Worm (Caenorhabditis elegans) whole organism, L4 larva: ENCODE data around the gene F38A1.13.

Experiments
- D1046.2 ChIP-seq: fragments of 200-800 bp; sonication (Bioruptor generic); IDR thresholded peaks from 2 replicates; pipeline ENCODE4 v1.3.6; 2022; ENCODE audit warnings: missing genetic modification characterization, missing compliant biosample characterization
- R02D3.7 ChIP-seq: fragments of 150-350 bp; sonication (generic microtip); optimal IDR thresholded peaks from 3 replicates; lab custom pipeline; 2014; ENCODE audit warnings: missing biosample characterization, missing genetic modification characterization
- T26A8.4 ChIP-seq: fragments of 200-800 bp; sonication (Bioruptor generic); IDR thresholded peaks from 2 replicates; pipeline ENCODE4 v1.3.6; 2022; ENCODE audit warnings: missing genetic modification characterization, missing compliant biosample characterization
- Y48G9A.11 ChIP-seq: fragments of 200-800 bp; sonication (Bioruptor generic); IDR thresholded peaks from 2 replicates; pipeline ENCODE4 v1.3.6; 2022; ENCODE audit warnings: missing genetic modification reagents, missing genetic modification characterization, missing compliant biosample characterization
- aha-1 ChIP-seq: fragments of 150-350 bp; peaks from one replicate; lab custom pipeline; 2014; ENCODE audit warnings: missing biosample characterization, missing genetic modification characterization
- ama-1 ChIP-seq: fragments of 150-350 bp; optimal IDR thresholded peaks from 2 replicates; lab custom pipeline; 2014; ENCODE audit warnings: inconsistent platforms, mixed read lengths
- ceh-44 ChIP-seq: fragments of 200-800 bp; sonication (Bioruptor generic); IDR thresholded peaks from 2 replicates; pipeline ENCODE4 v1.3.6; 2022; ENCODE audit warnings: missing genetic modification reagents, missing genetic modification characterization, missing compliant biosample characterization
- ceh-62 ChIP-seq: sonication (generic microtip); optimal IDR thresholded peaks from 2 replicates; lab custom pipeline; 2017; ENCODE audit warnings: missing biosample characterization, missing genetic modification characterization
- ctbp-1 ChIP-seq: fragments of 200-800 bp; sonication (Bioruptor generic); IDR thresholded peaks from 2 replicates; pipeline ENCODE4 v1.3.6; 2022; ENCODE audit warnings: missing genetic modification reagents, missing genetic modification characterization, missing compliant biosample characterization
- daf-16 ChIP-seq, 3 experiments: sonication (generic microtip); optimal IDR thresholded peaks; 2 replicates each; lab custom pipeline; 2016 to 2017; ENCODE audit warnings: missing genetic modification characterization in 3 of 3, missing genetic modification reagents in 3 of 3, mild to moderate bottlenecking in 2 of 3, missing compliant biosample characterization in 2 of 3, missing biosample characterization in 1 of 3, moderate library complexity in 1 of 3
- dmd-6 ChIP-seq: fragments of 200-800 bp; sonication (Bioruptor generic); IDR thresholded peaks from 2 replicates; pipeline ENCODE4 v1.3.6; 2022; ENCODE audit warnings: missing genetic modification reagents, missing genetic modification characterization, missing compliant biosample characterization
- duxl-1 ChIP-seq: sonication (generic microtip); optimal IDR thresholded peaks from 2 replicates; lab custom pipeline; 2016; ENCODE audit warnings: mild to moderate bottlenecking, missing genetic modification characterization, moderate library complexity, missing compliant biosample characterization; ENCODE audit not compliant: poor library complexity
- dve-1 ChIP-seq: sonication (generic microtip); optimal IDR thresholded peaks from 2 replicates; lab custom pipeline; 2017; ENCODE audit warnings: antibody characterized with exemption, mild to moderate bottlenecking, missing genetic modification characterization, missing compliant biosample characterization; ENCODE audit not compliant: insufficient read depth
- egl-27 ChIP-seq: sonication (generic microtip); optimal IDR thresholded peaks from 3 replicates; lab custom pipeline; 2017; ENCODE audit warnings: missing biosample characterization, missing genetic modification reagents, missing genetic modification characterization
- egl-43 ChIP-seq: fragments of 200-800 bp; sonication (Bioruptor generic); IDR thresholded peaks from 2 replicates; pipeline ENCODE4 v1.3.6; 2022; ENCODE audit warnings: missing genetic modification reagents, missing genetic modification characterization, missing compliant biosample characterization
- fkh-10 ChIP-seq: fragments of 150-350 bp; optimal IDR thresholded peaks from 2 replicates; lab custom pipeline; 2014; ENCODE audit warnings: missing biosample characterization, missing genetic modification reagents, missing genetic modification characterization
- hlh-11 ChIP-seq: fragments of 200-800 bp; sonication (Bioruptor generic); optimal IDR thresholded peaks from 2 replicates; lab custom pipeline; 2018; ENCODE audit warnings: mild to moderate bottlenecking, missing genetic modification characterization, missing compliant biosample characterization
- hlh-30 ChIP-seq: sonication (generic microtip); optimal IDR thresholded peaks from 2 replicates; lab custom pipeline; 2017; ENCODE audit warnings: antibody characterized with exemption, mild to moderate bottlenecking, missing genetic modification characterization, missing compliant biosample characterization; ENCODE audit not compliant: insufficient read depth
- lin-1 ChIP-seq: fragments of 200-800 bp; sonication (Bioruptor generic); IDR thresholded peaks from 2 replicates; pipeline ENCODE4 v1.3.6; 2022; ENCODE audit warnings: missing genetic modification reagents, missing genetic modification characterization, missing compliant biosample characterization
- lin-29 ChIP-seq: fragments of 200-800 bp; sonication (Bioruptor generic); IDR thresholded peaks from 2 replicates; pipeline ENCODE4 v1.3.6; 2022; ENCODE audit warnings: missing genetic modification reagents, missing genetic modification characterization, missing compliant biosample characterization
- lsy-2 ChIP-seq, 2 experiments: fragments of 150-350 bp in 1 of 2; sonication (generic microtip) in 1 of 2; optimal IDR thresholded peaks; 2 replicates each; lab custom pipeline; 2014 to 2017; ENCODE audit warnings: missing biosample characterization in 2 of 2, missing genetic modification characterization in 2 of 2
- madf-5 ChIP-seq, 2 experiments: fragments of 200-800 bp; sonication (Bioruptor generic); IDR thresholded peaks; 2 replicates each; pipeline ENCODE4 v1.3.6; 2022; ENCODE audit warnings: missing compliant biosample characterization in 2 of 2, missing genetic modification characterization in 2 of 2
- mdt-29 ChIP-seq: fragments of 200-800 bp; sonication (Bioruptor generic); IDR thresholded peaks from 2 replicates; pipeline ENCODE4 v1.3.6; 2022; ENCODE audit warnings: missing genetic modification reagents, missing genetic modification characterization, missing compliant biosample characterization
- mes-2 ChIP-seq: sonication (generic microtip); optimal IDR thresholded peaks from 2 replicates; lab custom pipeline; 2016; ENCODE audit warnings: missing genotype, mild to moderate bottlenecking, missing genetic modification characterization, missing compliant biosample characterization; ENCODE audit not compliant: poor library complexity, severe bottlenecking
- nhr-28 ChIP-seq: fragments of 150-350 bp; optimal IDR thresholded peaks from 2 replicates; lab custom pipeline; 2014; ENCODE audit warnings: missing biosample characterization, missing genetic modification characterization
- nhr-48 ChIP-seq: sonication (generic microtip); optimal IDR thresholded peaks from 2 replicates; lab custom pipeline; 2016; ENCODE audit warnings: mild to moderate bottlenecking, missing genetic modification characterization, missing compliant biosample characterization
- nhr-6 ChIP-seq: fragments of 150-350 bp; optimal IDR thresholded peaks from 2 replicates; lab custom pipeline; 2014; ENCODE audit warnings: missing biosample characterization, missing genetic modification characterization
- nhr-77 ChIP-seq: fragments of 150-350 bp; optimal IDR thresholded peaks from 2 replicates; lab custom pipeline; 2014; ENCODE audit warnings: missing biosample characterization, missing genetic modification characterization
- pha-4 ChIP-seq, 2 experiments: fragments of 150-350 bp in 1 of 2; fragments of 200-800 bp in 1 of 2; sonication (Bioruptor generic) in 1 of 2; IDR thresholded peaks in 1 of 2; optimal IDR thresholded peaks in 1 of 2; 2 replicates each; pipeline versions ENCODE4 v1.3.6 to Lab custom; 2014 to 2022; ENCODE audit warnings: missing genetic modification characterization in 2 of 2, missing genetic modification reagents in 2 of 2, missing biosample characterization in 1 of 2, missing compliant biosample characterization in 1 of 2
- php-3 ChIP-seq: fragments of 200-800 bp; sonication (Bioruptor generic); IDR thresholded peaks from 2 replicates; pipeline ENCODE4 v1.3.6; 2022; ENCODE audit warnings: missing genetic modification reagents, missing genetic modification characterization, missing compliant biosample characterization
- pqm-1 ChIP-seq: sonication (generic microtip); optimal IDR thresholded peaks from 2 replicates; lab custom pipeline; 2017; ENCODE audit warnings: missing biosample characterization, missing genetic modification characterization
- sdz-12 ChIP-seq: fragments of 200-800 bp; sonication (Bioruptor generic); optimal IDR thresholded peaks from 2 replicates; lab custom pipeline; 2018; ENCODE audit warnings: mild to moderate bottlenecking, missing genetic modification characterization, missing compliant biosample characterization
- set-16 ChIP-seq: fragments of 200-800 bp; sonication (Bioruptor generic); IDR thresholded peaks from 2 replicates; pipeline ENCODE4 v1.3.6; 2022; ENCODE audit warnings: missing genetic modification reagents, missing genetic modification characterization, missing compliant biosample characterization
- skn-1 ChIP-seq: fragments of 150-350 bp; optimal IDR thresholded peaks from 2 replicates; lab custom pipeline; 2014; ENCODE audit warnings: missing biosample characterization, missing genetic modification characterization
- snpc-1.2 ChIP-seq: fragments of 200-800 bp; sonication (Bioruptor generic); IDR thresholded peaks from 2 replicates; pipeline ENCODE4 v1.3.6; 2022; ENCODE audit warnings: missing genetic modification reagents, missing genetic modification characterization, missing compliant biosample characterization
- unc-62 ChIP-seq, 3 experiments: fragments of 150-350 bp in 1 of 3; sonication (generic microtip); optimal IDR thresholded peaks in 2 of 3; peaks in 1 of 3; 1 replicate in 1 of 3; 2 replicates in 2 of 3; lab custom pipeline; 2014 to 2017; ENCODE audit warnings: missing biosample characterization in 3 of 3, missing genetic modification characterization in 3 of 3, missing genetic modification reagents in 3 of 3, missing genotype in 1 of 3
- zip-11 ChIP-seq: fragments of 200-800 bp; sonication (Bioruptor generic); IDR thresholded peaks from 2 replicates; pipeline ENCODE4 v1.3.6; 2022; ENCODE audit warnings: missing genetic modification characterization, missing compliant biosample characterization

The F38A1.13 gene

DNA sequence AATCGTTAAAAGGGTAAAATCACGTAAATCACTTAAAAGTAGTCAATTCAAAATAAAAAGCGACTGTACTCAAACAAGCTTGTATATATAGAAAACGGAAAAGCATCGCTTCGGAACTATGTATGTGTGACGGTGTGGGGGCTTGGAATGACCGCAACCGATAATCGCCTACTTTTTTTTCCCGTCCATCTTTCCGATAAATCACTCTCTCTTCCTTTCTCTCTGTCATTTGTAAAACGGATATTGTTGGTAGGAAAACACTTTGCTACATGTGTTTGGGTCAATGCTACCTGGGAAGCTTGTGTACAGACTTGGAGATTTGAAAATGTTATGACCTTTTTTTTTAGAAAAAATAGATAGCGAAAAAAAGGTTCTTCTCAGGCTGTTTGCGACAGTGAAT is 40.2 kb upstream of the F38A1.13 start:
- TF ChIP-seq fkh-10 (no peak), ama-1 (no peak), hlh-11 (tag; lab: Kevin White, UChicago) (no peak), aha-1 (tag; lab: Kevin White, UChicago) (peak; percentile 11), T26A8.4 (no peak)

DNA sequence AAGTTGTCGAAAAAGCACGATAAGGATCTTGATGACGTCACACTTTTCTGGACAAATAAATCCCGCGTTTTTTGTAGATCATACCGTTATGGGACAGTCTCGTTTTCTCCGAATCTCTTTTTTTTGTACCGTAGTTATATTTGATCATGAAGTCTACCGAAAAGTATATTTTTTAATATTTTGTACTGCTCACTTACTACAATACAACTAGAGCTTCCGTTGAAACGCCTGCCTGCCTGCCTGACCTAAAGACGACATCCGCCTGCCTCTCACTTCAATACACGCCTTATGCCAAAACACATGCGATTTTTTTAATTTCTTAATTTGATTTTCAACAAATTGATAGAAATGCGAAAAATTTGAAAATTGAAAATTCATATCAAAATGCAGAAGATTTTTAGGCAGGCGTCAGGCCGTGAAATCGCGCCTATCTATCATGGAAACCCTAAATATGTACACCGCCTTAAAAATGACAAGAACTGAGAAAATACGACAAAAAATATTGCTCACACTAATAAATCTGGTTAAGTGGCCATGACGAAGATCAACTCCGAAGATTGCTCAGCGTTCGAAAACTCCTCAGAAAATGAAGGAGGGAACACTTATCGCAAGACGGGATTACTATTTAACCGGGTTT is 39.3 kb upstream of the F38A1.13 start, which contains the start of gene W09G12.8:
W09G12.8 (plus strand) TSS at position 587 of the 637 bp plus-strand sequence.
- TF ChIP-seq zip-11 (GFP tag; lab: Robert Waterston, UW) = no peak
- TF ChIP-seq unc-62 (GFP tag; optimal IDR thresholded peaks at IDR 0.05 in 1 of 2; lab: Kevin White, UChicago) = peak in 1 of 2 experiments; percentile 91
- TF ChIP-seq unc-62 (tag; optimal IDR thresholded peaks at IDR 0.05; lab: Kevin White, UChicago) = no peak
- no peak for TF ChIP-seq T26A8.4

DNA sequence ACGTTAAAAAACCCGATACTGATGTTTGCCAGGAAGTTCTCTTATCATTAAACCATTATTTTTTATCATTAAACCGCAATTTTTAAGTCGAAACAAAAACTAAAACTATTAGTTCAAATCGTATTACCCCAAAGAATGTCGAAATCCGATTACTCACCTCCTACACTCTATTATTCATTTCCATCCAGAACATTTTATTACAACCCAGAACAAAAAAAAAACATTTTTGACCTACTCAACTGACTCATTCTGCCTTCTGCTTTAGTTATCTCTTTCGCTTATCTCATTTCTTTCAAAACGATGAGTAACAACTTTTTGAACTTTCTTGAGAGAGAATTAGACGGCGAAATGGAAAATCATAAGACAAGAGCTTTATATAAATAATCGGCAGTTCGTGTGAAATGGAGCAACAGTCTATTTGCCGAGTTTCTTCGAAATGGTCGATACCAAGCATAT is 36.3 kb upstream of the F38A1.13 start, which contains the start of gene W09G12.7:
W09G12.7 (plus strand) TSS at position 406 of the 456 bp plus-strand sequence.
- TF ChIP-seq dmd-6 (GFP tag; lab: Robert Waterston, UW) (peak; percentile 67), mdt-29 (no peak), ceh-44 (GFP tag; lab: Robert Waterston, UW) (no peak), lin-29 (GFP tag; lab: Robert Waterston, UW) (no peak), ctbp-1 (GFP tag; lab: Robert Waterston, UW) (no peak), duxl-1 (tag; lab: Kevin White, UChicago) (no peak), pqm-1 (tag; lab: Kevin White, UChicago) (peak; percentile 79), nhr-48 (tag; lab: Kevin White, UChicago) (no peak), nhr-77 (peak; percentile 47), egl-27 (no peak), daf-16 (GFP tag; optimal IDR thresholded peaks at IDR 0.05; lab: Kevin White, UChicago) (no peak), daf-16 (tag; optimal IDR thresholded peaks at IDR 0.05; lab: Kevin White, UChicago) (peak; percentile 6), nhr-28 (peak; percentile 32), R02D3.7 (tag; lab: Kevin White, UChicago) (no peak), mes-2 (tag; lab: Kevin White, UChicago) (no peak), lin-1 (GFP tag; lab: Robert Waterston, UW) (no peak), dve-1 (peak; percentile 41), ceh-62 (tag; lab: Kevin White, UChicago) (no peak), Y48G9A.11 (GFP tag; lab: Robert Waterston, UW) (no peak)

DNA sequence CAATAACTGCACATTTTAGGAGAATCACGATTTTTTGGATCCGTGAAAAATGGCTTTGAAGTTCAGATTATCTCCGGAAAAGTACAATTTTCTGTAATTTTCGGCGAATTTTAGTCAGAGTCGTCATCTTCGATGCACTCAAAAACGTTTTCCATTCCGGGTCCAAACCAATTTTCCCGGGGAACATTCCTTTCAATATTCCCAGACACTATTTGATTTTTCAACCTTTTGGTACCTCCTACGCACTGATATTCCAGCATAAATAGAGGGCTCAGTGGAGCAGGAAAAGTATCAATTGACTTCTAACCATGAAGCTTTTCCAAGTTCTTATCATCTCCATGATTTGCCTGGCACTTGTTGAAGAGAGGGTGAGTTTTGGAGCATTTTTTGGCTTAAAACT is 33.4 kb upstream of the F38A1.13 start, which contains the start of gene W09G12.6:
W09G12.6 (plus strand) TSS at position 301 of the 400 bp plus-strand sequence.
- TF ChIP-seq lsy-2 (tag; optimal IDR thresholded peaks at IDR 0.05; lab: Kevin White, UChicago) (no peak), php-3 (GFP tag; lab: Robert Waterston, UW) (no peak), skn-1 (tag; lab: Kevin White, UChicago) (no peak)

DNA sequence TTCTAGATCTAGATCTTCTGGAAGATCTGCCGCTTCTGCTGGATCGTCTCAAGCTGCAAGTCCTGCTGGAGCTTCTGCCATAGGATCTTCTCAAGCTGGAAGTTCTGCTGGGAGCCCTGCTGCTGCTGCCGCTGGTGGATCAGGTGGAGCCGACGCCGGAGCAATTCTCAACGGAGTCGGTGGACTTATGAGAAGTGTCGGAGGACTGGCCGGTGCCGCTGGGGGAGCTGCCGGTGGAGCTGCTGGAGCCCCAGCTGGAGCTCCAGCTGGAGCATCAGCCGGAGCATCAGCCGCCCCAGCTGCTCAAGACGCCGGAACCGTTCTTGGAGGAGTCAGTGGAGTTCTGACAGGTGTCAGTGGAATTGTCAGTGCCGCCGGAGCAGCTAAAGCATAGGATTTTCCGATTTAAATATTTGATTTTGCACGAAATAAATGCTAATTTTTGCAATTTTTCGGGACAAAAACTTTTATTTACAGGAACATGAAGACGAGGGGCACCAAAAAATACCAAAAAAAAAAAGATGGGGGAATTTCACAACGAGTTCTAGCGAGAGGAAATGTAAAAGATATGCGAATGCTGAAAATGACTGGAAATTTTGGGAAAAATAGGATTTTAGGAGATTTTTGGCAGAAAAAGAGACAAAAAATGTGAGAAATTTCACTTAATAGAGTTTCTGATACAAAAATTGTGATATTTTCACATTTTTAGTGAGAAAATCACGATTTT is 32.4 kb upstream of the F38A1.13 start:
- TF ChIP-seq D1046.2 (GFP tag; lab: Robert Waterston, UW) (no peak), set-16 (peak; percentile 99), hlh-30 (no peak), nhr-6 (no peak), madf-5 (GFP tag; IDR thresholded peaks at IDR 0.05; lab: Robert Waterston, UW) (0 out of 4 replicates have a peak, but pooled peaks of 1 of the 2 experiments have one; percentile 35), egl-43 (GFP tag; lab: Robert Waterston, UW) (peak; percentile 63), snpc-1.2 (GFP tag; lab: Robert Waterston, UW) (0 out of 2 replicates have a peak, but pooled peaks have one; percentile 40), lsy-2 (tag; optimal IDR thresholded peaks at IDR 0.05; lab: Kevin White, UChicago) (no peak), aha-1 (tag; lab: Kevin White, UChicago) (peak; percentile 90), sdz-12 (no peak), pha-4 (GFP tag; IDR thresholded peaks at IDR 0.05; lab: Robert Waterston, UW) (peak; percentile 69; the same call in 1 of the 2 replicates), pha-4 (tag; optimal IDR thresholded peaks at IDR 0.05; lab: Kevin White, UChicago) (no peak)
